Fruit fly (Drosophila melanogaster): ENCODE measurements around the gene fh.

The fh gene

dm6 chrX:9133577-9134240 lies 15.2 kb downstream of the fh start:
- no peak for TF ChIP-seq CG7045 (GFP tag; optimal IDR thresholded peaks at IDR 0.05)
- TF ChIP-seq cic (GFP tag; optimal IDR thresholded peaks at IDR 0.05): no peak
- no peak for TF ChIP-seq CG5204 (GFP tag; optimal IDR thresholded peaks at IDR 0.05)
- TF ChIP-seq toe (GFP tag; optimal IDR thresholded peaks at IDR 0.05): no peak

dm6 chrX:9132589-9133237 lies 16.2 kb downstream of the fh start:
- no peak for TF ChIP-seq CG12768 (GFP tag; optimal IDR thresholded peaks at IDR 0.05)
- no peak for TF ChIP-seq CG14711 (tag; optimal IDR thresholded peaks at IDR 0.05)
- TF ChIP-seq CG1620 (GFP tag; optimal IDR thresholded peaks at IDR 0.05): no peak
- no peak for TF ChIP-seq CG7045 (GFP tag; optimal IDR thresholded peaks at IDR 0.05)
- TF ChIP-seq toe (GFP tag; optimal IDR thresholded peaks at IDR 0.05): no peak
- TF ChIP-seq tj (GFP tag; optimal IDR thresholded peaks at IDR 0.05): no peak

- TF ChIP-seq cnc (optimal IDR thresholded peaks at IDR 0.05) (no peak), CG7101 (tag; optimal IDR thresholded peaks at IDR 0.05) (no peak), CG1620 (GFP tag; optimal IDR thresholded peaks at IDR 0.05) (no peak), ovo (GFP tag; optimal IDR thresholded peaks at IDR 0.05) (no peak), CG14711 (tag; optimal IDR thresholded peaks at IDR 0.05) (no peak), Crg-1 (GFP tag; optimal IDR thresholded peaks at IDR 0.05) (no peak), bab1 (GFP tag; optimal IDR thresholded peaks at IDR 0.05) (no peak), CG33017 (tag; optimal IDR thresholded peaks at IDR 0.05) (no peak), CG12768 (GFP tag; optimal IDR thresholded peaks at IDR 0.05) (no peak), kay (GFP tag; ENCODE audit: borderline replicate concordance) (no peak), toe (GFP tag; optimal IDR thresholded peaks at IDR 0.05) (no peak), CG11617 (GFP tag; optimal IDR thresholded peaks at IDR 0.05) (no peak)
Observed at dm6 chrX:9131523-9131922, 17.3 kb downstream of the fh start.

DNA sequence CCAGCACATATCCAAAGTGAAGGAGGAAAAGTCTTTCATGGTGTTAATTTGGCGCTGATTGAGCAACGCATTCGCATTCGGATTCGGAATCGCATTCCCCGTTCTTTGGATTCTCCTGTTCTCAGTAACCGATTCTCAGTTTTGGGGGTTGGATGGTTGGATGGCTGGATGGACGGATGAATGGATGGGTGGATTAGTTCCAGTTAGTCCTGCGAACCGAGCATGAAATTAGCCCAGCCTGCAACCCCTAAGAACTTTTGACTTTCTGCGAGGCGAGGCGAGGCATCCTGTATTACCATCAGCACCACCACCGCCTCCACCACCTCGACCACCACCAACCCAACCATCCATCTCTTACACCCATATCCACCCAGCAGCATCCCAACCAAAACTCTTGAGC lies 18.6 kb downstream of the fh start:
- no peak for TF ChIP-seq Clk (GFP tag; optimal IDR thresholded peaks at IDR 0.05)
- TF ChIP-seq CG7101 (tag; optimal IDR thresholded peaks at IDR 0.05): no peak
- no peak for TF ChIP-seq kay (GFP tag; ENCODE audit: borderline replicate concordance)
- TF ChIP-seq CG1620 (GFP tag; optimal IDR thresholded peaks at IDR 0.05): no peak
- no peak for TF ChIP-seq ovo (GFP tag; optimal IDR thresholded peaks at IDR 0.05)
- no peak for TF ChIP-seq CG14711 (tag; optimal IDR thresholded peaks at IDR 0.05)
- no peak for TF ChIP-seq bab1 (GFP tag; optimal IDR thresholded peaks at IDR 0.05)
- TF ChIP-seq cnc (optimal IDR thresholded peaks at IDR 0.05): no peak

DNA sequence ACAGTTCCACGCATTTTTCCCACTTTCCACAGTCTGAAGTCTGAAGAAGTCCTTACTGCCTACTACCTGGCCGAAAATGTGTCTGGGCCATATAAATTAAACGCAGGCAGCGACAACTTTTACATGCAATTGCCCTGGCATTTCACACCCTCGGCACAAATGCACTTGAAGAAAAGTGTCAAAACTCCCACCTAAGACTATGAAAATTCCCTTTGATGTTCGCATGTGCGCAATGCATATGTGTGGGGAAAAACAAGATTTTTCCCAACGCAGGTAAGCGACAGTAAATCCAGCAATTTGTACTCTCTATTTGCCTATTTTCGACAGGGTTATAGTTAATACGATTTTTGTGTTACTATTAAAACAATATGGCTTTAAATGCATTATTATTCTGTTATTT lies 19.4 kb downstream of the fh start:
- TF ChIP-seq CG11617 (GFP tag; optimal IDR thresholded peaks at IDR 0.05): no peak
- no peak for TF ChIP-seq CG7101 (tag; optimal IDR thresholded peaks at IDR 0.05)
- TF ChIP-seq Crg-1 (GFP tag; optimal IDR thresholded peaks at IDR 0.05): no peak
- no peak for TF ChIP-seq CG14711 (tag; optimal IDR thresholded peaks at IDR 0.05)
- no peak for TF ChIP-seq toe (GFP tag; optimal IDR thresholded peaks at IDR 0.05)
- TF ChIP-seq CG12768 (GFP tag; optimal IDR thresholded peaks at IDR 0.05): no peak
- no peak for TF ChIP-seq bab1 (GFP tag; optimal IDR thresholded peaks at IDR 0.05)
- no peak for TF ChIP-seq kay (GFP tag; ENCODE audit: borderline replicate concordance)
- no peak for TF ChIP-seq pad (GFP tag; optimal IDR thresholded peaks at IDR 0.05)
- no peak for TF ChIP-seq Mnt (GFP tag; optimal IDR thresholded peaks at IDR 0.05)
- no peak for TF ChIP-seq CG5204 (GFP tag; optimal IDR thresholded peaks at IDR 0.05)
- TF ChIP-seq cnc (optimal IDR thresholded peaks at IDR 0.05): no peak
- TF ChIP-seq cic (GFP tag; optimal IDR thresholded peaks at IDR 0.05): no peak
- no peak for TF ChIP-seq ovo (GFP tag; optimal IDR thresholded peaks at IDR 0.05)
- no peak for TF ChIP-seq CG33017 (tag; optimal IDR thresholded peaks at IDR 0.05)
- no peak for TF ChIP-seq Clk (GFP tag; optimal IDR thresholded peaks at IDR 0.05)

- TF ChIP-seq toe (GFP tag; optimal IDR thresholded peaks at IDR 0.05): no peak
- TF ChIP-seq CG12768 (GFP tag; optimal IDR thresholded peaks at IDR 0.05): no peak
- TF ChIP-seq Crg-1 (GFP tag; optimal IDR thresholded peaks at IDR 0.05): no peak
- TF ChIP-seq CG1620 (GFP tag; optimal IDR thresholded peaks at IDR 0.05): no peak
- TF ChIP-seq CG14711 (tag; optimal IDR thresholded peaks at IDR 0.05): no peak
- TF ChIP-seq cnc (optimal IDR thresholded peaks at IDR 0.05): no peak
- no peak for TF ChIP-seq CG33017 (tag; optimal IDR thresholded peaks at IDR 0.05)
- no peak for TF ChIP-seq CG5204 (GFP tag; optimal IDR thresholded peaks at IDR 0.05)
- no peak for TF ChIP-seq kay (GFP tag; ENCODE audit: borderline replicate concordance)
- no peak for TF ChIP-seq pad (GFP tag; optimal IDR thresholded peaks at IDR 0.05)
- no peak for TF ChIP-seq Hr96 (GFP tag; optimal IDR thresholded peaks at IDR 0.05)
- no peak for TF ChIP-seq CG11617 (GFP tag; optimal IDR thresholded peaks at IDR 0.05)
- TF ChIP-seq CG7045 (GFP tag; optimal IDR thresholded peaks at IDR 0.05): no peak
- no peak for TF ChIP-seq tj (GFP tag; optimal IDR thresholded peaks at IDR 0.05)
- no peak for TF ChIP-seq Mnt (GFP tag; optimal IDR thresholded peaks at IDR 0.05)
- no peak for TF ChIP-seq cic (GFP tag; optimal IDR thresholded peaks at IDR 0.05)
- TF ChIP-seq Clk (GFP tag; optimal IDR thresholded peaks at IDR 0.05): no peak
Observed at dm6 chrX:9128012-9128280, 20.9 kb downstream of the fh start.

Measured in whole organism, adult.